Worm (Caenorhabditis elegans) whole organism, midembryonic: Measurements from ENCODE around the gene F26F2.10.

Experiments used
- cog-1 ChIP-seq: sonication (generic microtip); optimal IDR thresholded peaks from 2 replicates; lab custom pipeline; 2016; ENCODE audit warnings: missing genetic modification characterization, missing compliant biosample characterization
- flt-1 ChIP-seq: fragments of 200-800 bp; sonication (Bioruptor generic); IDR thresholded peaks from 2 replicates; pipeline ENCODE4 v1.3.6; 2022; ENCODE audit warnings: missing genetic modification characterization, missing compliant biosample characterization
- med-1 ChIP-seq: sonication (generic microtip); optimal IDR thresholded peaks from 2 replicates; lab custom pipeline; 2017; ENCODE audit warnings: missing genetic modification characterization, mild to moderate bottlenecking, missing compliant biosample characterization, antibody characterized with exemption, missing genetic modification reagents; ENCODE audit not compliant: insufficient read depth
- ref-1 ChIP-seq: fragments of 200-800 bp; sonication (Bioruptor generic); conservative IDR thresholded peaks from 2 replicates; pipeline ENCODE4 v1.3.6; 2022; ENCODE audit warnings: missing genetic modification reagents, missing genetic modification characterization, missing compliant biosample characterization
- tab-1 ChIP-seq: fragments of 200-800 bp; sonication (Bioruptor generic); IDR thresholded peaks from 2 replicates; pipeline ENCODE4 v1.3.6; 2022; ENCODE audit warnings: missing genetic modification characterization, missing compliant biosample characterization
- ztf-23 ChIP-seq: fragments of 200-800 bp; sonication (Bioruptor generic); IDR thresholded peaks from 2 replicates; pipeline ENCODE4 v1.3.6; 2022; ENCODE audit warnings: missing genetic modification reagents, missing genetic modification characterization, missing compliant biosample characterization
- ztf-29 ChIP-seq: fragments of 200-800 bp; sonication (Bioruptor generic); IDR thresholded peaks from 2 replicates; pipeline ENCODE4 v1.3.6; 2022; ENCODE audit warnings: missing genetic modification reagents, missing genetic modification characterization, missing compliant biosample characterization

ce11 chrV:20609494-20609893, 14.8 kb upstream of the F26F2.10 start, which contains the start of gene grd-2:
- TF ChIP-seq ztf-29 (GFP tag; lab: Robert Waterston, UW) (no peak), ztf-23 (GFP tag; lab: Robert Waterston, UW) (no peak), tab-1 (GFP tag; lab: Robert Waterston, UW) (no peak), ref-1 (GFP tag; lab: Robert Waterston, UW) (no peak), cog-1 (tag; lab: Kevin White, UChicago) (no peak), flt-1 (GFP tag; lab: Robert Waterston, UW) (no peak), med-1 (no peak)
